Worm (Caenorhabditis elegans) whole organism, mixed stage, embryonic: ENCODE data around the gene ZK863.8.

ENCODE experiments used
- M03D4.4 ChIP-seq: sonication (generic microtip); optimal IDR thresholded peaks from 2 replicates; lab custom pipeline; 2017; ENCODE audit warnings: mild to moderate bottlenecking, missing genetic modification characterization, missing compliant biosample characterization
- bed-3 ChIP-seq: fragments of 200-800 bp; sonication (Bioruptor generic); optimal IDR thresholded peaks from 3 replicates; lab custom pipeline; 2018; ENCODE audit warnings: mild to moderate bottlenecking, missing genetic modification characterization, moderate library complexity, missing compliant biosample characterization
- ceh-39 ChIP-seq: fragments of 150-350 bp; optimal IDR thresholded peaks from 2 replicates; lab custom pipeline; 2014; ENCODE audit warnings: missing biosample characterization, missing genetic modification characterization
- ceh-43 ChIP-seq: fragments of 200-800 bp; sonication (Bioruptor generic); optimal IDR thresholded peaks from 2 replicates; lab custom pipeline; 2018; ENCODE audit warnings: mild to moderate bottlenecking, missing genetic modification characterization, moderate library complexity, missing compliant biosample characterization
- ceh-83 ChIP-seq: fragments of 200-800 bp; sonication (Bioruptor generic); optimal IDR thresholded peaks from 2 replicates; lab custom pipeline; 2018; ENCODE audit warnings: mild to moderate bottlenecking, missing genetic modification characterization, missing compliant biosample characterization
- ces-1 ChIP-seq: fragments of 150-350 bp; optimal IDR thresholded peaks from 2 replicates; lab custom pipeline; 2014; ENCODE audit warnings: missing biosample characterization, missing genetic modification reagents, missing genetic modification characterization
- cnd-1 ChIP-seq: fragments of 200-800 bp; sonication (Bioruptor generic); optimal IDR thresholded peaks from 2 replicates; lab custom pipeline; 2018; ENCODE audit warnings: mild to moderate bottlenecking, missing genetic modification characterization, missing compliant biosample characterization
- drap-1 ChIP-seq: fragments of 200-800 bp; sonication (Bioruptor generic); optimal IDR thresholded peaks from 3 replicates; lab custom pipeline; 2018; ENCODE audit warnings: mild to moderate bottlenecking, missing genetic modification characterization, missing compliant biosample characterization
- elt-1 ChIP-seq: sonication (generic microtip); optimal IDR thresholded peaks from 2 replicates; lab custom pipeline; 2017; ENCODE audit warnings: missing genetic modification characterization, mild to moderate bottlenecking, missing compliant biosample characterization, antibody characterized with exemption, moderate library complexity, borderline replicate concordance; ENCODE audit not compliant: insufficient read depth
- elt-3 ChIP-seq: fragments of 150-350 bp; optimal IDR thresholded peaks from 2 replicates; lab custom pipeline; 2014; ENCODE audit warnings: missing biosample characterization, missing genetic modification characterization
- flh-1 ChIP-seq: fragments of 200-800 bp; sonication (Bioruptor generic); optimal IDR thresholded peaks from 2 replicates; lab custom pipeline; 2018; ENCODE audit warnings: mild to moderate bottlenecking, missing genetic modification characterization, moderate library complexity, missing compliant biosample characterization
- ham-2 ChIP-seq: fragments of 200-800 bp; sonication (Bioruptor generic); optimal IDR thresholded peaks from 2 replicates; lab custom pipeline; 2018; ENCODE audit warnings: mild to moderate bottlenecking, missing genetic modification characterization, missing compliant biosample characterization
- hlh-1 ChIP-seq: fragments of 150-350 bp; optimal IDR thresholded peaks from 2 replicates; lab custom pipeline; 2014; ENCODE audit warnings: missing biosample characterization, missing genetic modification reagents, missing genetic modification characterization
- lin-13 ChIP-seq: fragments of 150-350 bp; optimal IDR thresholded peaks from 2 replicates; lab custom pipeline; 2014; ENCODE audit warnings: missing biosample characterization, missing genetic modification characterization
- lin-32 ChIP-seq: fragments of 200-800 bp; sonication (Bioruptor generic); optimal IDR thresholded peaks from 2 replicates; lab custom pipeline; 2018; ENCODE audit warnings: mild to moderate bottlenecking, missing genetic modification characterization, missing compliant biosample characterization
- lsy-2 ChIP-seq: fragments of 150-350 bp; optimal IDR thresholded peaks from 2 replicates; lab custom pipeline; 2014; ENCODE audit warnings: missing biosample characterization, missing genetic modification characterization
- mab-5 ChIP-seq: fragments of 150-350 bp; optimal IDR thresholded peaks from 2 replicates; lab custom pipeline; 2014; ENCODE audit warnings: missing biosample characterization, missing genetic modification characterization
- mep-1 ChIP-seq: fragments of 150-350 bp; optimal IDR thresholded peaks from 2 replicates; lab custom pipeline; 2017; ENCODE audit warnings: missing biosample characterization, missing genetic modification reagents, missing genetic modification characterization, inconsistent platforms
- mls-2 ChIP-seq: sonication (generic microtip); optimal IDR thresholded peaks from 2 replicates; lab custom pipeline; 2016; ENCODE audit warnings: mild to moderate bottlenecking, missing genetic modification characterization, moderate library complexity, missing compliant biosample characterization
- nhr-12 ChIP-seq: fragments of 150-350 bp; optimal IDR thresholded peaks from 2 replicates; lab custom pipeline; 2014; ENCODE audit warnings: missing biosample characterization, missing genetic modification characterization
- nhr-2 ChIP-seq: fragments of 150-350 bp; optimal IDR thresholded peaks from 2 replicates; lab custom pipeline; 2014; ENCODE audit warnings: missing biosample characterization, missing genetic modification characterization
- nhr-237 ChIP-seq: fragments of 150-350 bp; optimal IDR thresholded peaks from 2 replicates; lab custom pipeline; 2014; ENCODE audit warnings: missing biosample characterization, missing genetic modification characterization
- nhr-28 ChIP-seq: fragments of 150-350 bp; optimal IDR thresholded peaks from 2 replicates; lab custom pipeline; 2014; ENCODE audit warnings: missing biosample characterization, missing genetic modification characterization
- nhr-76 ChIP-seq: sonication (generic microtip); optimal IDR thresholded peaks from 2 replicates; lab custom pipeline; 2017; ENCODE audit warnings: missing biosample characterization, missing genetic modification characterization
- pha-4 ChIP-seq: fragments of 150-350 bp; optimal IDR thresholded peaks from 2 replicates; lab custom pipeline; 2018; ENCODE audit warnings: missing biosample characterization, missing genetic modification reagents, missing genetic modification characterization
- sem-2 ChIP-seq: fragments of 200-800 bp; sonication (Bioruptor generic); optimal IDR thresholded peaks from 2 replicates; lab custom pipeline; 2018; ENCODE audit warnings: mild to moderate bottlenecking, missing genetic modification characterization, missing compliant biosample characterization
- snpc-4 ChIP-seq: fragments of 150-350 bp; optimal IDR thresholded peaks from 2 replicates; lab custom pipeline; 2014; ENCODE audit warnings: missing biosample characterization, missing genetic modification characterization
- sptf-1 ChIP-seq: sonication (generic microtip); optimal IDR thresholded peaks from 2 replicates; lab custom pipeline; 2017; ENCODE audit warnings: mild to moderate bottlenecking, missing genetic modification characterization, moderate library complexity, missing compliant biosample characterization
- tbx-8 ChIP-seq: fragments of 200-800 bp; sonication (Bioruptor generic); optimal IDR thresholded peaks from 2 replicates; lab custom pipeline; 2018; ENCODE audit warnings: mild to moderate bottlenecking, missing genetic modification characterization, moderate library complexity, missing compliant biosample characterization
- unc-120 ChIP-seq: sonication (generic microtip); optimal IDR thresholded peaks from 2 replicates; lab custom pipeline; 2017; ENCODE audit warnings: missing genetic modification characterization, missing compliant biosample characterization; ENCODE audit not compliant: poor library complexity, severe bottlenecking
- unc-39 ChIP-seq: fragments of 150-350 bp; optimal IDR thresholded peaks from 2 replicates; lab custom pipeline; 2014; ENCODE audit warnings: missing biosample characterization, missing genetic modification characterization
- unc-62 ChIP-seq: fragments of 150-350 bp; optimal IDR thresholded peaks from 2 replicates; lab custom pipeline; 2014; ENCODE audit warnings: missing biosample characterization, missing genetic modification reagents, missing genetic modification characterization
- zip-8 ChIP-seq: fragments of 150-350 bp; optimal IDR thresholded peaks from 2 replicates; lab custom pipeline; 2014; ENCODE audit warnings: missing biosample characterization, missing genetic modification characterization
- ztf-11 ChIP-seq: fragments of 150-350 bp; optimal IDR thresholded peaks from 2 replicates; lab custom pipeline; 2014; ENCODE audit warnings: missing biosample characterization, missing genetic modification characterization

Gene ZK863.8

DNA sequence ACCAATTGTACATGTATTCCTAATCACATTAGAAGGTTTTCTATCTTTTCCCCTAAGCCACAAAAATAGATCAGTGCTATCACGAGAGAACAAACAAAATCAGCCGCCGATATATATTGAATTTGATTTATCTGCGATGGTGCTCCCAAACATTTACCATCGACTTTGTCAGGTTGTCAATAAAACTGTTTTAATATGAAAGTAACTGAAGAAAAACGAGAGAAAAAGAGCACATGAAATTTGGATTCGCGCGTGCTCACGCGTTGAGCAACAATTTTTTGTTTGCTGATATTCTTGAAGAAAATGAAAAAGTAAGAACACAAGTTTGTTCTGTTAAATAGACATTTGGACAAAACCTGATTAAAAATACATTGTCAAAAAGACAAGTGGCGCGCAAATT lies 1.5 kb upstream of the ZK863.8 start:
- TF ChIP-seq elt-3 = no peak
- TF ChIP-seq drap-1 (GFP tag; lab: Kevin White, UChicago) = no peak
- no peak for TF ChIP-seq sem-2 (GFP tag; lab: Kevin White, UChicago)
- no peak for TF ChIP-seq ceh-83 (GFP tag; lab: Kevin White, UChicago)
- TF ChIP-seq zip-8 (tag; lab: Kevin White, UChicago) = no peak
- no peak for TF ChIP-seq mls-2 (tag; lab: Kevin White, UChicago)
- TF ChIP-seq tbx-8 = no peak
- TF ChIP-seq pha-4 (tag; lab: Kevin White, UChicago) = no peak
- no peak for TF ChIP-seq mab-5 (tag; lab: Kevin White, UChicago)
- no peak for TF ChIP-seq sptf-1 (tag; lab: Kevin White, UChicago)
- no peak for TF ChIP-seq ces-1 (GFP tag; lab: Kevin White, UChicago)
- no peak for TF ChIP-seq ztf-11 (tag; lab: Kevin White, UChicago)

- no peak for TF ChIP-seq ces-1 (GFP tag; lab: Kevin White, UChicago)
- TF ChIP-seq unc-120 (tag; lab: Kevin White, UChicago) = no peak
- no peak for TF ChIP-seq lin-13 (tag; lab: Kevin White, UChicago)
- TF ChIP-seq nhr-2 (tag; lab: Kevin White, UChicago) = no peak
- no peak for TF ChIP-seq cnd-1 (tag; lab: Kevin White, UChicago)
- no peak for TF ChIP-seq elt-3
- TF ChIP-seq nhr-76 (tag; lab: Kevin White, UChicago) = no peak
- TF ChIP-seq snpc-4 (tag; lab: Kevin White, UChicago) = no peak
- no peak for TF ChIP-seq M03D4.4 (tag; lab: Kevin White, UChicago)
- peak; percentile 39 for TF ChIP-seq lsy-2 (tag; lab: Kevin White, UChicago)
- peak; percentile 15 for TF ChIP-seq pha-4 (tag; lab: Kevin White, UChicago)
- no peak for TF ChIP-seq mls-2 (tag; lab: Kevin White, UChicago)
- TF ChIP-seq mab-5 (tag; lab: Kevin White, UChicago) = no peak
- TF ChIP-seq drap-1 (GFP tag; lab: Kevin White, UChicago) = no peak
- TF ChIP-seq ceh-43 (GFP tag; lab: Kevin White, UChicago) = no peak
- no peak for TF ChIP-seq unc-39
- no peak for TF ChIP-seq mep-1 (tag; lab: Kevin White, UChicago)
- no peak for TF ChIP-seq nhr-28
These were observed 2.9 kb downstream of the ZK863.8 start, which contains the start of gene srd-4 for ce11 chrV:12184308-12184999. TSS of gene srd-4 (plus strand) at chrV:12184949.

ce11 chrV:12183854-12184253 lies 3.5 kb downstream of the ZK863.8 start, which contains the start of gene usip-1:
TSS of gene usip-1 (minus strand) at chrV:12184194.
- TF ChIP-seq hlh-1 (no peak), mep-1 (tag; lab: Kevin White, UChicago) (no peak), unc-120 (tag; lab: Kevin White, UChicago) (no peak), nhr-28 (no peak), nhr-237 (no peak), mab-5 (tag; lab: Kevin White, UChicago) (no peak), unc-62 (no peak), bed-3 (no peak), ces-1 (GFP tag; lab: Kevin White, UChicago) (no peak), sptf-1 (tag; lab: Kevin White, UChicago) (no peak), lsy-2 (tag; lab: Kevin White, UChicago) (no peak), M03D4.4 (tag; lab: Kevin White, UChicago) (no peak), ztf-11 (tag; lab: Kevin White, UChicago) (no peak), elt-1 (tag; lab: Kevin White, UChicago) (no peak), drap-1 (GFP tag; lab: Kevin White, UChicago) (no peak)

- no peak for TF ChIP-seq mab-5 (tag; lab: Kevin White, UChicago)
These were observed 6.0 kb downstream of the ZK863.8 start, which contains the start of gene elpc-3 for ce11 chrV:12181310-12181709. TSS of gene elpc-3 (minus strand) at chrV:12181410.

ce11 chrV:12179338-12179737 lies 8.0 kb downstream of the ZK863.8 start, which contains the start of gene clec-224:
TSS of gene clec-224 (minus strand) at chrV:12179438.
- TF ChIP-seq lin-32 (GFP tag; lab: Kevin White, UChicago) (no peak), nhr-12 (tag; lab: Kevin White, UChicago) (no peak), drap-1 (GFP tag; lab: Kevin White, UChicago) (no peak), ztf-11 (tag; lab: Kevin White, UChicago) (no peak), ham-2 (GFP tag; lab: Kevin White, UChicago) (no peak), flh-1 (GFP tag; lab: Kevin White, UChicago) (no peak), sem-2 (GFP tag; lab: Kevin White, UChicago) (no peak), ceh-39 (tag; lab: Kevin White, UChicago) (no peak), mls-2 (tag; lab: Kevin White, UChicago) (no peak), tbx-8 (no peak)
